Fruit fly (Drosophila melanogaster) whole organism, embryonic: ENCODE measurements around the gene nwk.

Experiments
- Blimp-1 ChIP-seq: fragments of 200-800 bp; sonication (Bioruptor generic); optimal IDR thresholded peaks from 3 replicates; lab custom pipeline; 2018; ENCODE audit warnings: missing biosample characterization, missing genetic modification characterization, mild to moderate bottlenecking, moderate library complexity, missing genetic modification reagents
- CG10267 ChIP-seq: fragments of 200-800 bp; sonication (Bioruptor generic); optimal IDR thresholded peaks from 2 replicates; lab custom pipeline; 2018; ENCODE audit warnings: missing biosample characterization, mild to moderate bottlenecking, missing genetic modification characterization, moderate library complexity
- CG10274 ChIP-seq: fragments of 200-800 bp; sonication (Bioruptor generic); optimal IDR thresholded peaks from 3 replicates; lab custom pipeline; 2017; ENCODE audit warnings: missing biosample characterization, mild to moderate bottlenecking, missing genetic modification characterization
- CG12071 ChIP-seq: fragments of 200-800 bp; sonication (Bioruptor generic); optimal IDR thresholded peaks from 3 replicates; lab custom pipeline; 2018; ENCODE audit warnings: missing biosample characterization, mild to moderate bottlenecking, missing genetic modification characterization
- CG12219 ChIP-seq: fragments of 200-800 bp; sonication (Bioruptor generic); optimal IDR thresholded peaks from 3 replicates; lab custom pipeline; 2018; ENCODE audit warnings: missing biosample characterization, mild to moderate bottlenecking, missing genetic modification characterization
- CG12236 ChIP-seq: fragments of 200-800 bp; sonication (Bioruptor generic); optimal IDR thresholded peaks from 2 replicates; lab custom pipeline; 2016; ENCODE audit warnings: missing biosample characterization, missing genetic modification characterization
- CG12299 ChIP-seq: fragments of 200-800 bp; sonication (Bioruptor generic); optimal IDR thresholded peaks from 2 replicates; lab custom pipeline; 2018; ENCODE audit warnings: missing biosample characterization, mild to moderate bottlenecking, missing genetic modification characterization
- CG16815 ChIP-seq: fragments of 200-800 bp; sonication (Bioruptor generic); optimal IDR thresholded peaks from 3 replicates; lab custom pipeline; 2017; ENCODE audit warnings: missing biosample characterization, mild to moderate bottlenecking, missing genetic modification characterization
- CG17186 ChIP-seq: fragments of 200-800 bp; sonication (Bioruptor generic); optimal IDR thresholded peaks from 3 replicates; lab custom pipeline; 2017; ENCODE audit warnings: missing biosample characterization, missing genetic modification reagents, missing genetic modification characterization
- CG17568 ChIP-seq: fragments of 200-800 bp; sonication (Bioruptor generic); optimal IDR thresholded peaks from 2 replicates; lab custom pipeline; 2018; ENCODE audit warnings: missing biosample characterization, mild to moderate bottlenecking, missing genetic modification characterization, moderate library complexity
- CG17612 ChIP-seq: fragments of 200-800 bp; sonication (Bioruptor generic); IDR thresholded peaks from 2 replicates; pipeline ENCODE4 v1.3.6; 2022; ENCODE audit warnings: missing biosample characterization, missing genetic modification characterization
- CG2120 ChIP-seq: fragments of 200-800 bp; sonication (Bioruptor generic); optimal IDR thresholded peaks from 3 replicates; lab custom pipeline; 2016; ENCODE audit warnings: missing biosample characterization, missing genetic modification characterization
- CG2875 ChIP-seq: fragments of 200-800 bp; sonication (Bioruptor generic); optimal IDR thresholded peaks from 2 replicates; lab custom pipeline; 2017; ENCODE audit warnings: missing biosample characterization, mild to moderate bottlenecking, missing genetic modification characterization, missing genetic modification reagents
- CG30020 ChIP-seq: fragments of 200-800 bp; optimal IDR thresholded peaks from 2 replicates; lab custom pipeline; 2019; ENCODE audit warnings: missing biosample characterization, mild to moderate bottlenecking, missing genetic modification characterization, moderate library complexity
- CG30403 ChIP-seq: fragments of 200-800 bp; sonication (Bioruptor generic); optimal IDR thresholded peaks from 3 replicates; lab custom pipeline; 2016; ENCODE audit warnings: missing biosample characterization, missing genetic modification characterization
- CG34376 ChIP-seq: fragments of 200-800 bp; sonication (Bioruptor generic); optimal IDR thresholded peaks from 2 replicates; lab custom pipeline; 2018; ENCODE audit warnings: missing biosample characterization, mild to moderate bottlenecking, missing genetic modification characterization
- CG6175 ChIP-seq: fragments of 200-800 bp; sonication (Bioruptor generic); IDR thresholded peaks from 3 replicates; pipeline ENCODE4 v1.3.6; 2022; ENCODE audit warnings: missing biosample characterization, missing genetic modification characterization
- CG7357 ChIP-seq: fragments of 200-800 bp; sonication (Bioruptor generic); IDR thresholded peaks from 3 replicates; pipeline ENCODE4 v1.3.6; 2022; ENCODE audit warnings: missing biosample characterization, missing genetic modification characterization
- CG7556 ChIP-seq: fragments of 200-800 bp; sonication (Bioruptor generic); optimal IDR thresholded peaks from 2 replicates; lab custom pipeline; 2017; ENCODE audit warnings: missing biosample characterization, mild to moderate bottlenecking, missing genetic modification characterization
- CG9932 ChIP-seq: fragments of 200-800 bp; sonication (Bioruptor generic); IDR thresholded peaks from 2 replicates; pipeline ENCODE4 v1.3.6; 2022; ENCODE audit warnings: missing biosample characterization, missing genetic modification characterization
- Chrac-16 ChIP-seq: fragments of 200-800 bp; sonication (Bioruptor generic); optimal IDR thresholded peaks from 3 replicates; lab custom pipeline; 2016; ENCODE audit warnings: missing biosample characterization, missing genetic modification characterization
- Dfd ChIP-seq, 2 experiments: fragments of >200 bp; optimal IDR thresholded peaks; 2 replicates each; lab custom pipeline; 2017; ENCODE audit warnings: missing biosample characterization in 2 of 2, missing genetic modification characterization in 2 of 2
- Dip3 ChIP-seq: fragments of 200-800 bp; sonication (Bioruptor generic); optimal IDR thresholded peaks from 3 replicates; lab custom pipeline; 2016; ENCODE audit warnings: missing biosample characterization, missing genetic modification characterization
- E2f2 ChIP-seq: fragments of 200-800 bp; sonication (Bioruptor generic); IDR thresholded peaks from 2 replicates; pipeline ENCODE4 v1.3.6; 2022; ENCODE audit warnings: missing biosample characterization, missing genetic modification characterization
- HHEX ChIP-seq: fragments of 200-800 bp; sonication (Bioruptor generic); optimal IDR thresholded peaks from 3 replicates; lab custom pipeline; 2017; ENCODE audit warnings: missing biosample characterization, mild to moderate bottlenecking, missing genetic modification characterization, missing genetic modification reagents
- HmgZ ChIP-seq: fragments of 200-800 bp; sonication (Bioruptor generic); optimal IDR thresholded peaks from 2 replicates; lab custom pipeline; 2018; ENCODE audit warnings: missing biosample characterization, mild to moderate bottlenecking, missing genetic modification characterization
- Hmr ChIP-seq: fragments of 200-800 bp; sonication (Bioruptor generic); optimal IDR thresholded peaks from 3 replicates; lab custom pipeline; 2017; ENCODE audit warnings: mild to moderate bottlenecking, missing biosample characterization, missing genetic modification reagents, missing genetic modification characterization
- Hr39 ChIP-seq: fragments of >200 bp; optimal IDR thresholded peaks from 2 replicates; lab custom pipeline; 2017
- Kr ChIP-seq: fragments of 200-800 bp; sonication (Bioruptor generic); optimal IDR thresholded peaks from 2 replicates; lab custom pipeline; 2017; ENCODE audit warnings: missing biosample characterization, mild to moderate bottlenecking, missing genetic modification characterization
- Med ChIP-seq: fragments of 200-800 bp; sonication (Bioruptor generic); peaks from one replicate; lab custom pipeline; 2016; ENCODE audit warnings: missing biosample characterization, missing genetic modification characterization, mild to moderate bottlenecking, inconsistent platforms, moderate library complexity
- NC2α ChIP-seq: fragments of 200-800 bp; sonication (Bioruptor generic); optimal IDR thresholded peaks from 2 replicates; lab custom pipeline; 2016; ENCODE audit warnings: missing biosample characterization, missing genetic modification characterization
- Usf ChIP-seq: fragments of 200-800 bp; sonication (Bioruptor generic); optimal IDR thresholded peaks from 2 replicates; lab custom pipeline; 2017; ENCODE audit warnings: missing genotype, missing biosample characterization, missing genetic modification characterization
- ash1 ChIP-seq: fragments of 200-800 bp; sonication (Bioruptor generic); optimal IDR thresholded peaks from 2 replicates; lab custom pipeline; 2018; ENCODE audit warnings: missing biosample characterization, mild to moderate bottlenecking, missing genetic modification characterization
- br ChIP-seq: fragments of >200 bp; optimal IDR thresholded peaks from 2 replicates; lab custom pipeline; 2017
- cad ChIP-seq: fragments of >200 bp; optimal IDR thresholded peaks from 2 replicates; lab custom pipeline; 2017; ENCODE audit warnings: missing biosample characterization, missing genetic modification characterization
- dimm ChIP-seq: fragments of 200-800 bp; sonication (Bioruptor generic); IDR thresholded peaks from 2 replicates; pipeline ENCODE4 v1.3.6; 2022; ENCODE audit warnings: missing biosample characterization, missing genetic modification characterization
- dysf ChIP-seq: fragments of 200-800 bp; sonication (Bioruptor generic); IDR thresholded peaks from 3 replicates; pipeline ENCODE4 v1.3.6; 2022; ENCODE audit warnings: missing biosample characterization, missing genetic modification characterization
- ems ChIP-seq: fragments of 200-800 bp; sonication (Bioruptor generic); optimal IDR thresholded peaks from 3 replicates; lab custom pipeline; 2016; ENCODE audit warnings: missing biosample characterization, missing genetic modification characterization
- en ChIP-seq: fragments of 200-800 bp; sonication (Bioruptor generic); optimal IDR thresholded peaks from 2 replicates; lab custom pipeline; 2016; ENCODE audit warnings: missing biosample characterization, missing genetic modification characterization
- gce ChIP-seq: fragments of 200-800 bp; sonication (Bioruptor generic); IDR thresholded peaks from 3 replicates; pipeline ENCODE4 v1.3.6; 2022; ENCODE audit warnings: missing biosample characterization, missing genetic modification characterization
- insv ChIP-seq, 2 experiments: fragments of 200-800 bp; sonication (Bioruptor generic); optimal IDR thresholded peaks; 3 replicates each; lab custom pipeline; 2016 to 2018; ENCODE audit warnings: missing biosample characterization in 2 of 2, missing genetic modification characterization in 2 of 2
- inv ChIP-seq: fragments of 200-800 bp; sonication (Bioruptor generic); IDR thresholded peaks from 2 replicates; pipeline ENCODE4 v1.3.6; 2022; ENCODE audit warnings: missing biosample characterization, missing genetic modification characterization; ENCODE audit not compliant: partially characterized antibody
- luna ChIP-seq: fragments of 200-800 bp; sonication (Bioruptor generic); optimal IDR thresholded peaks from 2 replicates; lab custom pipeline; 2016; ENCODE audit warnings: missing biosample characterization, missing genetic modification characterization
- mam ChIP-seq: fragments of 200-800 bp; sonication (Bioruptor generic); optimal IDR thresholded peaks from 3 replicates; lab custom pipeline; 2016; ENCODE audit warnings: missing biosample characterization, missing genetic modification characterization
- pum ChIP-seq: fragments of 200-800 bp; sonication (Bioruptor generic); optimal IDR thresholded peaks from 2 replicates; lab custom pipeline; 2016; ENCODE audit warnings: missing biosample characterization, missing genetic modification characterization
- pzg ChIP-seq: fragments of 200-800 bp; sonication (Bioruptor generic); optimal IDR thresholded peaks from 3 replicates; lab custom pipeline; 2018; ENCODE audit warnings: missing biosample characterization, mild to moderate bottlenecking, missing genetic modification characterization, moderate library complexity
- sens ChIP-seq: fragments of 200-800 bp; sonication (Bioruptor generic); peaks from one replicate; lab custom pipeline; 2016; ENCODE audit warnings: missing biosample characterization, missing genetic modification characterization
- ssp ChIP-seq: fragments of 200-800 bp; sonication (Bioruptor generic); IDR thresholded peaks from 2 replicates; pipeline ENCODE4 v1.3.6; 2022; ENCODE audit warnings: missing biosample characterization, missing genetic modification characterization
- tgo ChIP-seq: fragments of 200-800 bp; sonication (Bioruptor generic); IDR thresholded peaks from 3 replicates; pipeline ENCODE4 v1.3.6; 2022; ENCODE audit warnings: missing biosample characterization, missing genetic modification characterization
- tio ChIP-seq: fragments of 200-800 bp; sonication (Bioruptor generic); optimal IDR thresholded peaks from 2 replicates; lab custom pipeline; 2017; ENCODE audit warnings: missing biosample characterization, missing genetic modification characterization, inconsistent platforms
- zfh2 ChIP-seq: fragments of 200-800 bp; sonication (Bioruptor generic); optimal IDR thresholded peaks from 2 replicates; lab custom pipeline; 2016; ENCODE audit warnings: missing biosample characterization, missing genetic modification characterization

Gene nwk

DNA sequence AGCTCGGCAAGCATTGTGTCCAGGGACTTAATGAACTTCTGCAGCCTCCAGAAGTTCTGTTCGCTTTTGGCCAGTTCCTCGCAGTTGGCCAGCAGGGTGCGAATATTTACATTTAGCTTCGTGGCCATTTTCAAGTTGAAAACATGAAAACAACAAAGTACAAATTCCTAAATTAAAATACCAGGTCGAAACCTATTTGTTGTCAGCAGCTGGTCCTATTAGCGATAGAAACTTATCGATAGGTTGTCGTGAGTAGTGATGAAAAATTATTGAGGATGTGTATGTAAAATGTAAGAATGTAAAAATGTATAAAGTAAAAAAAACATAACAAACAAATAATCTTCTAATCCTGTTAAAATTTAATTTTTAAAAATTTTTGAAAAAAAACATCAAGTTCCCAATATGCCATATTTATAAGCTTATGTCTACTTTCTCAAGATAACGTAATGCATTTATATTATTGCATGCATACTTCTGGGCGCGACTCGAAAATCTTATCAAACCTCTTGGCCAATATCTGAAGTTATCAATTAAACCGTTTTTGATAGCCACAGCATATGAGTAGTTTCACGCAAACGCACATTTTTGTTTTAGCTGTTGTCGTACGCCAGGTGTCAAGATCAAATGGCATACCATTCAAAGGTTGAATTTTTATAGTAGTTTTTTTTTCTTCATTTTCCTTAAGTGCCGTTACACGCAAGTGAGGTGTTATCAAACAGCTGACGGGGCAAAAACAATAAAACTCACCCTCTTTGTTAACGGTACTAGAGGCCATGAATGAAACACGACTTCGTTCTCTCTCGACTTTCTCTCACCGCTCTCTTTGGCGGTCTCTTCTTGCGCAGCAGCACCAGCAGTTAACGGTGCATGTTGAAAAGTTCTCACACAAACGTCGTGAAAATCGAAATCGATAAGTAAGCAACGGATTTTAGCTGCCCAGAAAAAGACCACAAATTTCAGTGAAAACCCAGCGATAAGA lies at the start of gene nwk, which contains the start of gene Use1 (continued):
- TF ChIP-seq cad (GFP tag; lab: Kevin White, UChicago) (no peak), CG9932 (GFP tag; lab: Robert Waterston, UW) (peak; percentile 52), Hmr (GFP tag; lab: Kevin White, UChicago) (no peak), Hr39 (no peak), CG12236 (GFP tag; lab: Kevin White, UChicago) (no peak), insv (GFP tag; optimal IDR thresholded peaks at IDR 0.05; lab: Kevin White, UChicago) (no peak), en (GFP tag; lab: Kevin White, UChicago) (no peak), CG30403 (GFP tag; lab: Kevin White, UChicago) (no peak), ash1 (GFP tag; lab: Kevin White, UChicago) (no peak), tgo (no peak), ssp (no peak), CG17568 (GFP tag; lab: Kevin White, UChicago) (no peak), Chrac-16 (GFP tag; lab: Kevin White, UChicago) (no peak), CG16815 (no peak), HmgZ (tag; lab: Kevin White, UChicago) (no peak), Kr (no peak), tio (GFP tag; lab: Kevin White, UChicago) (no peak), inv (GFP tag; lab: Robert Waterston, UW) (peak; percentile 63), CG6175 (GFP tag; lab: Robert Waterston, UW) (no peak), pum (GFP tag; lab: Kevin White, UChicago) (no peak), CG34376 (GFP tag; lab: Kevin White, UChicago) (peak; percentile 58), CG2875 (no peak), CG10274 (no peak), E2f2 (GFP tag; lab: Robert Waterston, UW) (peak; percentile 51; the same call in 1 of the 2 replicates), CG7357 (GFP tag; lab: Robert Waterston, UW) (no peak), NC2α (GFP tag; lab: Kevin White, UChicago) (no peak), luna (no peak), pzg (peak; percentile 65), CG12299 (tag; lab: Kevin White, UChicago) (no peak), dysf (GFP tag; lab: Robert Waterston, UW) (no peak), CG12071 (GFP tag; lab: Kevin White, UChicago) (no peak), ems (GFP tag; lab: Kevin White, UChicago) (no peak), Blimp-1 (GFP tag; lab: Kevin White, UChicago) (no peak), dimm (no peak), br (lab: Kevin White, UChicago) (no peak), HHEX (GFP tag; lab: Kevin White, UChicago) (no peak), CG12219 (no peak), zfh2 (GFP tag; lab: Kevin White, UChicago) (no peak), Dfd (GFP tag; optimal IDR thresholded peaks at IDR 0.05; lab: Kevin White, UChicago) (no peak), gce (GFP tag; lab: Robert Waterston, UW) (no peak), CG10267 (tag; lab: Kevin White, UChicago) (peak; percentile 53), Dip3 (GFP tag; lab: Kevin White, UChicago) (no peak), CG30020 (tag; lab: Kevin White, UChicago) (no peak), CG7556 (GFP tag; lab: Kevin White, UChicago) (no peak), Med (GFP tag; lab: Kevin White, UChicago) (peak; percentile 79), CG17612 (GFP tag; lab: Robert Waterston, UW) (no peak), CG2120 (peak; percentile 21), mam (no peak), sens (GFP tag; lab: Kevin White, UChicago) (peak; percentile 81), Usf (GFP tag; lab: Kevin White, UChicago) (no peak), CG17186 (GFP tag; lab: Kevin White, UChicago) (no peak)
